Fruit fly (Drosophila melanogaster) whole organism, pupa: ENCODE measurements around the gene CG6441.

Experiments
- CG10348 ChIP-seq: fragments of 200-800 bp; sonication (Bioruptor generic); IDR thresholded peaks from 2 replicates; pipeline ENCODE4 v1.3.6; 2022; ENCODE audit warnings: missing biosample characterization, missing genetic modification characterization
- CG12605 ChIP-seq: fragments of 200-800 bp; sonication (Bioruptor generic); IDR thresholded peaks from 2 replicates; pipeline ENCODE4 v1.3.6; 2022; ENCODE audit warnings: missing biosample characterization, missing genetic modification characterization
- CG17806 ChIP-seq: fragments of 200-800 bp; sonication (Bioruptor generic); optimal IDR thresholded peaks from 2 replicates; lab custom pipeline; 2018; ENCODE audit warnings: missing biosample characterization, mild to moderate bottlenecking, missing genetic modification characterization, moderate library complexity
- CG8301 ChIP-seq: fragments of 200-800 bp; sonication (Bioruptor generic); optimal IDR thresholded peaks from 2 replicates; lab custom pipeline; 2018; ENCODE audit warnings: missing biosample characterization, mild to moderate bottlenecking, missing genetic modification characterization
- CG9948 ChIP-seq: fragments of 200-800 bp; sonication (Bioruptor generic); optimal IDR thresholded peaks from 2 replicates; lab custom pipeline; 2018; ENCODE audit warnings: missing biosample characterization, mild to moderate bottlenecking, missing genetic modification characterization, moderate library complexity
- EcR ChIP-seq: fragments of 200-800 bp; sonication (Bioruptor generic); optimal IDR thresholded peaks from 3 replicates; lab custom pipeline; 2019; ENCODE audit warnings: missing biosample characterization, missing genetic modification characterization, mild to moderate bottlenecking, moderate library complexity, missing genetic modification reagents
- Pif1A ChIP-seq: fragments of 200-800 bp; sonication (Bioruptor generic); optimal IDR thresholded peaks from 3 replicates; lab custom pipeline; 2016; ENCODE audit warnings: missing biosample characterization, missing genetic modification characterization
- Snoo ChIP-seq: fragments of 200-800 bp; sonication (Bioruptor generic); optimal IDR thresholded peaks from 3 replicates; lab custom pipeline; 2017; ENCODE audit warnings: missing biosample characterization, mild to moderate bottlenecking, missing genetic modification characterization, inconsistent platforms
- gl ChIP-seq: fragments of 200-800 bp; sonication (Bioruptor generic); optimal IDR thresholded peaks from 2 replicates; lab custom pipeline; 2018; ENCODE audit warnings: missing biosample characterization, mild to moderate bottlenecking, missing genetic modification characterization
- rn ChIP-seq: fragments of 200-800 bp; sonication (Bioruptor generic); IDR thresholded peaks from 2 replicates; pipeline ENCODE4 v1.3.6; 2022; ENCODE audit warnings: missing biosample characterization, missing genetic modification characterization

dm6 chr2L:7505976-7506375, 31.5 kb downstream of the CG6441 start:
- TF ChIP-seq EcR (no peak), Pif1A (GFP tag; lab: Kevin White, UChicago) (no peak), CG9948 (tag; lab: Kevin White, UChicago) (no peak), CG8301 (peak; percentile 13), rn (GFP tag; lab: Robert Waterston, UW) (no peak), gl (tag; lab: Kevin White, UChicago) (no peak), CG17806 (tag; lab: Kevin White, UChicago) (peak; percentile 27), Snoo (tag; lab: Kevin White, UChicago) (no peak), CG10348 (no peak), CG12605 (GFP tag; lab: Robert Waterston, UW) (no peak)
